Fruit fly (Drosophila melanogaster) whole organism, adult: ENCODE results near the gene CG34296.

Experiments used
- CG12768 ChIP-seq: fragments of 200-800 bp; sonication (Bioruptor generic); optimal IDR thresholded peaks from 2 replicates; lab custom pipeline; 2017; ENCODE audit warnings: missing biosample characterization, missing genetic modification characterization, mild to moderate bottlenecking, moderate library complexity, missing genetic modification reagents
- CG14711 ChIP-seq: fragments of 200-800 bp; sonication (Bioruptor generic); optimal IDR thresholded peaks from 2 replicates; lab custom pipeline; 2018; ENCODE audit warnings: missing biosample characterization, mild to moderate bottlenecking, missing genetic modification characterization, moderate library complexity
- CG1620 ChIP-seq: fragments of 200-800 bp; sonication (Bioruptor generic); optimal IDR thresholded peaks from 2 replicates; lab custom pipeline; 2016; ENCODE audit warnings: missing biosample characterization, missing genetic modification characterization
- CG33017 ChIP-seq: fragments of 200-800 bp; sonication (Bioruptor generic); optimal IDR thresholded peaks from 2 replicates; lab custom pipeline; 2018; ENCODE audit warnings: missing biosample characterization, mild to moderate bottlenecking, missing genetic modification characterization, moderate library complexity
- CG5204 ChIP-seq: fragments of 200-800 bp; sonication (Bioruptor generic); optimal IDR thresholded peaks from 2 replicates; lab custom pipeline; 2016; ENCODE audit warnings: missing biosample characterization, missing genetic modification characterization
- Clk ChIP-seq: fragments of 200-800 bp; sonication (Bioruptor generic); optimal IDR thresholded peaks from 2 replicates; lab custom pipeline; 2017; ENCODE audit warnings: missing biosample characterization, missing genetic modification characterization
- Mnt ChIP-seq: fragments of 200-800 bp; sonication (Bioruptor generic); optimal IDR thresholded peaks from 2 replicates; lab custom pipeline; 2016; ENCODE audit warnings: missing biosample characterization, mild to moderate bottlenecking, missing genetic modification characterization
- cic ChIP-seq: fragments of 200-800 bp; sonication (Bioruptor generic); optimal IDR thresholded peaks from 2 replicates; lab custom pipeline; 2017; ENCODE audit warnings: missing biosample characterization, mild to moderate bottlenecking, missing genetic modification characterization, moderate library complexity
- cnc ChIP-seq, 2 experiments: fragments of >200 bp; optimal IDR thresholded peaks; 2 replicates each; lab custom pipeline; 2017
- ovo ChIP-seq: fragments of 200-800 bp; sonication (Bioruptor generic); optimal IDR thresholded peaks from 2 replicates; lab custom pipeline; 2016; ENCODE audit warnings: missing biosample characterization, missing genetic modification characterization
- pad ChIP-seq: fragments of 200-800 bp; sonication (Bioruptor generic); optimal IDR thresholded peaks from 3 replicates; lab custom pipeline; 2017; ENCODE audit warnings: missing biosample characterization, missing genetic modification characterization, mild to moderate bottlenecking, moderate library complexity, missing genetic modification reagents

dm6 chr3R:29772090-29772794, 49.9 kb downstream of the CG34296 start:
- peak; percentile 36 for TF ChIP-seq CG5204 (GFP tag; lab: Kevin White, UChicago)
- TF ChIP-seq Clk (GFP tag; lab: Kevin White, UChicago): no peak
- TF ChIP-seq ovo (GFP tag; lab: Kevin White, UChicago): peak; percentile 5
- peak; percentile 46 for TF ChIP-seq pad
- no peak for TF ChIP-seq CG33017 (tag; lab: Kevin White, UChicago)
- TF ChIP-seq CG1620 (GFP tag; lab: Kevin White, UChicago): no peak
- TF ChIP-seq Mnt: no peak
- no peak for TF ChIP-seq cic (GFP tag; lab: Kevin White, UChicago)
- TF ChIP-seq cnc (optimal IDR thresholded peaks at IDR 0.05; lab: Kevin White, UChicago): peak in 1 of 2 experiments; percentile 89
- no peak for TF ChIP-seq CG12768 (GFP tag; lab: Kevin White, UChicago)
- no peak for TF ChIP-seq CG14711 (tag; lab: Kevin White, UChicago)
